Worm (Caenorhabditis elegans) whole organism, mixed stage, embryonic: Measurements from ENCODE around the gene vha-9.
"Not testable (repeated sequence)": the region's sequence is repeated elsewhere in the genome, so short reads cannot be mapped to it uniquely, and the experiment has no call there.

Experiments used
- M03D4.4 ChIP-seq: sonication (generic microtip); optimal IDR thresholded peaks from 2 replicates; lab custom pipeline; 2017; ENCODE audit warnings: mild to moderate bottlenecking, missing genetic modification characterization, missing compliant biosample characterization
- ces-1 ChIP-seq: fragments of 150-350 bp; optimal IDR thresholded peaks from 2 replicates; lab custom pipeline; 2014; ENCODE audit warnings: missing biosample characterization, missing genetic modification reagents, missing genetic modification characterization
- elt-1 ChIP-seq: sonication (generic microtip); optimal IDR thresholded peaks from 2 replicates; lab custom pipeline; 2017; ENCODE audit warnings: missing genetic modification characterization, mild to moderate bottlenecking, missing compliant biosample characterization, antibody characterized with exemption, moderate library complexity, borderline replicate concordance; ENCODE audit not compliant: insufficient read depth
- lsy-2 ChIP-seq: fragments of 150-350 bp; optimal IDR thresholded peaks from 2 replicates; lab custom pipeline; 2014; ENCODE audit warnings: missing biosample characterization, missing genetic modification characterization
- mls-2 ChIP-seq: sonication (generic microtip); optimal IDR thresholded peaks from 2 replicates; lab custom pipeline; 2016; ENCODE audit warnings: mild to moderate bottlenecking, missing genetic modification characterization, moderate library complexity, missing compliant biosample characterization
- nhr-12 ChIP-seq: fragments of 150-350 bp; optimal IDR thresholded peaks from 2 replicates; lab custom pipeline; 2014; ENCODE audit warnings: missing biosample characterization, missing genetic modification characterization
- nhr-76 ChIP-seq: sonication (generic microtip); optimal IDR thresholded peaks from 2 replicates; lab custom pipeline; 2017; ENCODE audit warnings: missing biosample characterization, missing genetic modification characterization
- pha-4 ChIP-seq: fragments of 150-350 bp; optimal IDR thresholded peaks from 2 replicates; lab custom pipeline; 2018; ENCODE audit warnings: missing biosample characterization, missing genetic modification reagents, missing genetic modification characterization
- snpc-4 ChIP-seq: fragments of 150-350 bp; optimal IDR thresholded peaks from 2 replicates; lab custom pipeline; 2014; ENCODE audit warnings: missing biosample characterization, missing genetic modification characterization
- unc-120 ChIP-seq: sonication (generic microtip); optimal IDR thresholded peaks from 2 replicates; lab custom pipeline; 2017; ENCODE audit warnings: missing genetic modification characterization, missing compliant biosample characterization; ENCODE audit not compliant: poor library complexity, severe bottlenecking
- unc-39 ChIP-seq: fragments of 150-350 bp; optimal IDR thresholded peaks from 2 replicates; lab custom pipeline; 2014; ENCODE audit warnings: missing biosample characterization, missing genetic modification characterization
- unc-62 ChIP-seq: fragments of 150-350 bp; optimal IDR thresholded peaks from 2 replicates; lab custom pipeline; 2014; ENCODE audit warnings: missing biosample characterization, missing genetic modification reagents, missing genetic modification characterization
- ztf-11 ChIP-seq: fragments of 150-350 bp; optimal IDR thresholded peaks from 2 replicates; lab custom pipeline; 2014; ENCODE audit warnings: missing biosample characterization, missing genetic modification characterization

- TF ChIP-seq pha-4; mls-2; unc-62 (GFP tag; lab: Kevin White, UChicago); unc-39 (tag; lab: Kevin White, UChicago); snpc-4 (tag; lab: Kevin White, UChicago); unc-120 (tag; lab: Kevin White, UChicago); elt-1; ztf-11; ces-1 (GFP tag; lab: Kevin White, UChicago); M03D4.4 (tag; lab: Kevin White, UChicago); nhr-12 (tag; lab: Kevin White, UChicago); lsy-2 (tag; lab: Kevin White, UChicago); nhr-76: not testable (repeated sequence)
These were observed 1.4 kb downstream of the vha-9 start for ce11 chrII:10302141-10302574.
